Fruit fly (Drosophila melanogaster): ENCODE data around the gene Paip2.
A peak's percentile ranks its signal among the peaks of the same experiment; 100 is the strongest.

The Paip2 gene

DNA sequence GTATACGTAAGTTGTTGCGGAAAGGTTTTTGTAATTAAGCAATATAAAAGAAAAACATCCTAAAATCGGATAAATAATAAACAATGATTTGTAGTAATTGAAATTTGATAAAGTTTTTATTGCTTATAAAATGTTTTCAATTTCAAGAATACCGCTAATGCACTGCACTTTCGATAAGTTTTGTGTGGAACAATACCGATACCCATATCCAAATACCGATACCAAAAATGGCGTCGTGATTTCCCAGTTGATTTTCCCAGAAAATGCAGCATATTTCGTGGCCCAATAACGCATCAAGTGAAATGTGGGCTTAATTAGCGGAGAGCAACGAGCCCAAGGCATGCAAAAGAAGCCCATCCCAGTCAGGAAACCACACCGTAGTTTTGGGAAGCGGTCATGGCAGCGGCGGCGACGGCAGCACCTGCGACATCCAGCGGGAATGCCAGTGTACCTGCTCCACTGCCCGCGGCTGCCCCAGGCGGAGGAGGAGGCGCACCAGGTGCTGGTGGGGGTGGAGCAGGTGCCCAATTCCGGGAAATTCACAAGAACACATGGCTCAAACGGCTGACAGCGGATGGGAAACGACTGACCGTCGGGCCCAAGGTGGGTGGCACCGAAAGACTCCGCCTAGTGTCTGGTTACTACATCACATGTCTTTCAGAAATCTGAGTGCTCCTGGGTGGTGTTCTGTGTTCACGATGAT is 5.4 kb downstream of the Paip2 start, which contains the start of gene CG31342 (continued):
- peak; percentile 59; the same call in 2 of the 3 replicates for TF ChIP-seq knrl (GFP tag; IDR thresholded peaks at IDR 0.05; ENCODE audit: partially characterized antibody)
- TF ChIP-seq Tbp (GFP tag; optimal IDR thresholded peaks at IDR 0.05), result no peak
- TF ChIP-seq BEAF-32 (GFP tag; optimal IDR thresholded peaks at IDR 0.05), result peak; percentile 76
- no peak for TF ChIP-seq C15 (GFP tag; IDR thresholded peaks at IDR 0.05)
- no peak for TF ChIP-seq CG18599 (GFP tag; optimal IDR thresholded peaks at IDR 0.05)
- peak; percentile 54 for TF ChIP-seq dmrt11E (tag; optimal IDR thresholded peaks at IDR 0.05)
- no peak for TF ChIP-seq dimm (GFP tag; IDR thresholded peaks at IDR 0.05)
- TF ChIP-seq NK7.1 (GFP tag; optimal IDR thresholded peaks at IDR 0.05), result no peak
- no peak for TF ChIP-seq TFAM (GFP tag; optimal IDR thresholded peaks at IDR 0.05)
- peak; percentile 59 for TF ChIP-seq CG8924 (tag; optimal IDR thresholded peaks at IDR 0.05)
- TF ChIP-seq CG10959 (GFP tag; IDR thresholded peaks at IDR 0.05), result no peak
- TF ChIP-seq tin (GFP tag; optimal IDR thresholded peaks at IDR 0.05), result peak; percentile 17
- no peak for TF ChIP-seq Doc2 (GFP tag; IDR thresholded peaks at IDR 0.05)
- TF ChIP-seq rib (GFP tag; IDR thresholded peaks at IDR 0.05), result no peak
- TF ChIP-seq ara (GFP tag; IDR thresholded peaks at IDR 0.05), result no peak
- TF ChIP-seq CG7372 (GFP tag; IDR thresholded peaks at IDR 0.05), result no peak
- TF ChIP-seq CG6254 (GFP tag; optimal IDR thresholded peaks at IDR 0.05), result no peak
- peak; percentile 79 for TF ChIP-seq bbx (GFP tag; IDR thresholded peaks at IDR 0.05; ENCODE audit: partially characterized antibody)
- no peak for TF ChIP-seq CG1233 (GFP tag; optimal IDR thresholded peaks at IDR 0.05)
- no peak for TF ChIP-seq CG30431 (GFP tag; optimal IDR thresholded peaks at IDR 0.05)
- TF ChIP-seq CG1792 (GFP tag; optimal IDR thresholded peaks at IDR 0.05), result no peak
- peak; percentile 22 for TF ChIP-seq Hr3 (GFP tag; optimal IDR thresholded peaks at IDR 0.05)
- TF ChIP-seq CG11560 (tag; IDR thresholded peaks at IDR 0.05), result no peak
- TF ChIP-seq Dll (GFP tag; IDR thresholded peaks at IDR 0.05; ENCODE audit: partially characterized antibody), result peak; percentile 78
- TF ChIP-seq CG18262 (tag; optimal IDR thresholded peaks at IDR 0.05), result no peak
- no peak for TF ChIP-seq CG17385 (GFP tag; optimal IDR thresholded peaks at IDR 0.05)
- no peak for TF ChIP-seq CG10366 (GFP tag; IDR thresholded peaks at IDR 0.05)
- no peak for TF ChIP-seq Sry-β (GFP tag; optimal IDR thresholded peaks at IDR 0.05)
- TF ChIP-seq unc-4 (GFP tag; IDR thresholded peaks at IDR 0.05; ENCODE audit: partially characterized antibody), result peak; percentile 71
- TF ChIP-seq Aef1 (GFP tag; IDR thresholded peaks at IDR 0.05), result no peak
- no peak for TF ChIP-seq seq (GFP tag; IDR thresholded peaks at IDR 0.05)
- no peak for TF ChIP-seq CG6654 (GFP tag; optimal IDR thresholded peaks at IDR 0.05)
- no peak for TF ChIP-seq B-H1 (GFP tag; IDR thresholded peaks at IDR 0.05)
- TF ChIP-seq ac (GFP tag; optimal IDR thresholded peaks at IDR 0.05), result no peak
- TF ChIP-seq CG2120 (GFP tag; optimal IDR thresholded peaks at IDR 0.05), result peak; percentile 49
- peak; percentile 61 for TF ChIP-seq CG10979 (tag; optimal IDR thresholded peaks at IDR 0.05)
- peak; percentile 30 for TF ChIP-seq gfzf (GFP tag; optimal IDR thresholded peaks at IDR 0.05)
- peak; percentile 48 for TF ChIP-seq CG13296 (GFP tag; optimal IDR thresholded peaks at IDR 0.05)
- TF ChIP-seq HLH4C (GFP tag; IDR thresholded peaks at IDR 0.05; ENCODE audit: partially characterized antibody), result no peak; the same call in 1 of the 3 replicates
- peak; percentile 55; the same call in 1 of the 2 replicates for TF ChIP-seq Xrp1 (GFP tag; IDR thresholded peaks at IDR 0.05)
- no peak for TF ChIP-seq CG2199 (GFP tag; IDR thresholded peaks at IDR 0.05)
- TF ChIP-seq CG13624 (GFP tag; optimal IDR thresholded peaks at IDR 0.05), result peak; percentile 67
- no peak for TF ChIP-seq CG2875 (GFP tag; optimal IDR thresholded peaks at IDR 0.05)
- no peak for TF ChIP-seq twi (tag; optimal IDR thresholded peaks at IDR 0.05)
- TF ChIP-seq fd102C (GFP tag; optimal IDR thresholded peaks at IDR 0.05), result no peak
- TF ChIP-seq CG3281 (GFP tag; optimal IDR thresholded peaks at IDR 0.05), result no peak
- no peak for TF ChIP-seq cato (GFP tag; optimal IDR thresholded peaks at IDR 0.05; ENCODE audit: borderline replicate concordance)
- no peak; the same call in 1 of the 2 replicates for TF ChIP-seq CG6689 (GFP tag; IDR thresholded peaks at IDR 0.05)
- no peak for TF ChIP-seq CG32772 (GFP tag; IDR thresholded peaks at IDR 0.05)
- TF ChIP-seq HmgZ (tag; optimal IDR thresholded peaks at IDR 0.05), result peak; percentile 39
